Fruit fly (Drosophila melanogaster) whole organism: ENCODE data around the gene Vha100-4.

Experiments
- CG8478 ChIP-seq: fragments of >200 bp; optimal IDR thresholded peaks from 2 replicates; lab custom pipeline; 2018; ENCODE audit warnings: inconsistent platforms
- Dll ChIP-seq: fragments of >200 bp; optimal IDR thresholded peaks from 2 replicates; lab custom pipeline; 2017
- EcR ChIP-seq, 2 experiments: fragments of >200 bp; optimal IDR thresholded peaks; 2 replicates each; lab custom pipeline; 2017; ENCODE audit warnings: missing biosample characterization in 2 of 2, missing genetic modification characterization in 2 of 2, missing genetic modification reagents in 2 of 2
- pan ChIP-seq: fragments of >200 bp; optimal IDR thresholded peaks from 2 replicates; lab custom pipeline; 2017
- psq ChIP-seq: fragments of >200 bp; optimal IDR thresholded peaks from 2 replicates; lab custom pipeline; 2017
- usp ChIP-seq: fragments of >200 bp; optimal IDR thresholded peaks from 2 replicates; lab custom pipeline; 2017; ENCODE audit warnings: missing biosample characterization, missing genetic modification characterization, mixed read lengths

dm6 chr3R:18423352-18423751 is 33.7 kb upstream of the Vha100-4 start:
- TF ChIP-seq usp (GFP tag; lab: Kevin White, UChicago), result no peak
- TF ChIP-seq psq (lab: Kevin White, UChicago), result no peak
- no peak for TF ChIP-seq pan (lab: Kevin White, UChicago)
- no peak for TF ChIP-seq Dll
- TF ChIP-seq EcR (GFP tag; optimal IDR thresholded peaks at IDR 0.05; lab: Kevin White, UChicago), result no peak
- no peak for TF ChIP-seq CG8478 (lab: Kevin White, UChicago)
